Fruit fly (Drosophila melanogaster) whole organism, prepupa: ENCODE measurements around the gene mia.

Experiments used
- CG34406 ChIP-seq: fragments of 200-800 bp; sonication (Bioruptor generic); optimal IDR thresholded peaks from 3 replicates; lab custom pipeline; 2016; ENCODE audit warnings: missing biosample characterization, missing genetic modification characterization
- CG3919 ChIP-seq: fragments of 200-800 bp; sonication (Bioruptor generic); optimal IDR thresholded peaks from 3 replicates; lab custom pipeline; 2016; ENCODE audit warnings: missing biosample characterization, missing genetic modification characterization
- Ets21C ChIP-seq: fragments of 200-800 bp; sonication (Bioruptor generic); optimal IDR thresholded peaks from 3 replicates; lab custom pipeline; 2016; ENCODE audit warnings: missing biosample characterization, missing genetic modification characterization
- Hr39 ChIP-seq: fragments of 200-800 bp; sonication (Bioruptor generic); optimal IDR thresholded peaks from 2 replicates; lab custom pipeline; 2016; ENCODE audit warnings: missing biosample characterization, missing genetic modification characterization
- OdsH ChIP-seq: fragments of 200-800 bp; sonication (Bioruptor generic); optimal IDR thresholded peaks from 3 replicates; lab custom pipeline; 2016; ENCODE audit warnings: missing biosample characterization, missing genetic modification characterization
- achi ChIP-seq: fragments of 200-800 bp; sonication (Bioruptor generic); optimal IDR thresholded peaks from 3 replicates; lab custom pipeline; 2016; ENCODE audit warnings: missing biosample characterization, missing genetic modification characterization
- lz ChIP-seq: fragments of 200-800 bp; sonication (Bioruptor generic); optimal IDR thresholded peaks from 3 replicates; lab custom pipeline; 2016; ENCODE audit warnings: missing biosample characterization, missing genetic modification characterization

- TF ChIP-seq CG34406 (GFP tag; lab: Kevin White, UChicago): no peak
- TF ChIP-seq OdsH (GFP tag; lab: Kevin White, UChicago): no peak
- TF ChIP-seq Ets21C (GFP tag; lab: Kevin White, UChicago): no peak
- no peak for TF ChIP-seq Hr39
- no peak for TF ChIP-seq CG3919
- no peak for TF ChIP-seq achi (GFP tag; lab: Kevin White, UChicago)
- TF ChIP-seq lz (GFP tag; lab: Kevin White, UChicago): no peak
Observed at dm6 chr3R:5592009-5592572, 41.1 kb upstream of the mia start.
